Worm (Caenorhabditis elegans) whole organism, L3 larva: ENCODE results near the gene dsb-2.

ENCODE experiments used
- ama-1 ChIP-seq: fragments of 150-350 bp; optimal IDR thresholded peaks from 2 replicates; lab custom pipeline; 2018
- ceh-82 ChIP-seq: fragments of 150-350 bp; optimal IDR thresholded peaks from 2 replicates; lab custom pipeline; 2014; ENCODE audit warnings: missing biosample characterization, missing genetic modification characterization
- ceh-9 ChIP-seq: sonication (generic microtip); optimal IDR thresholded peaks from 2 replicates; lab custom pipeline; 2018; ENCODE audit warnings: missing biosample characterization, missing genetic modification characterization
- egl-27 ChIP-seq: sonication (generic microtip); optimal IDR thresholded peaks from 4 replicates; lab custom pipeline; 2017; ENCODE audit warnings: missing biosample characterization, missing genetic modification reagents, missing genetic modification characterization
- eor-1 ChIP-seq, 2 experiments: fragments of 150-350 bp; optimal IDR thresholded peaks; 2 replicates each; lab custom pipeline; 2014 to 2018; ENCODE audit warnings: missing biosample characterization in 2 of 2, missing genetic modification characterization in 2 of 2
- fkh-10 ChIP-seq: sonication (generic microtip); optimal IDR thresholded peaks from 2 replicates; lab custom pipeline; 2017; ENCODE audit warnings: missing biosample characterization, missing genetic modification reagents, missing genetic modification characterization
- fos-1 ChIP-seq: fragments of 150-350 bp; optimal IDR thresholded peaks from 2 replicates; lab custom pipeline; 2014; ENCODE audit warnings: missing biosample characterization, missing genetic modification characterization
- lin-15B ChIP-seq: fragments of 150-350 bp; optimal IDR thresholded peaks from 2 replicates; lab custom pipeline; 2014; ENCODE audit warnings: missing biosample characterization, missing genetic modification characterization
- mdl-1 ChIP-seq: fragments of 150-350 bp; optimal IDR thresholded peaks from 2 replicates; lab custom pipeline; 2014; ENCODE audit warnings: missing biosample characterization, missing genetic modification characterization
- nhr-25 ChIP-seq: sonication (generic microtip); optimal IDR thresholded peaks from 2 replicates; lab custom pipeline; 2017; ENCODE audit warnings: missing biosample characterization, missing genetic modification characterization
- nhr-76 ChIP-seq: fragments of 150-350 bp; sonication (generic microtip); optimal IDR thresholded peaks from 5 replicates; lab custom pipeline; 2014; ENCODE audit warnings: missing biosample characterization, missing genetic modification characterization
- unc-62 ChIP-seq: fragments of 150-350 bp; sonication (generic microtip); optimal IDR thresholded peaks from 4 replicates; lab custom pipeline; 2014; ENCODE audit warnings: missing biosample characterization, missing genetic modification reagents, missing genetic modification characterization

DNA sequence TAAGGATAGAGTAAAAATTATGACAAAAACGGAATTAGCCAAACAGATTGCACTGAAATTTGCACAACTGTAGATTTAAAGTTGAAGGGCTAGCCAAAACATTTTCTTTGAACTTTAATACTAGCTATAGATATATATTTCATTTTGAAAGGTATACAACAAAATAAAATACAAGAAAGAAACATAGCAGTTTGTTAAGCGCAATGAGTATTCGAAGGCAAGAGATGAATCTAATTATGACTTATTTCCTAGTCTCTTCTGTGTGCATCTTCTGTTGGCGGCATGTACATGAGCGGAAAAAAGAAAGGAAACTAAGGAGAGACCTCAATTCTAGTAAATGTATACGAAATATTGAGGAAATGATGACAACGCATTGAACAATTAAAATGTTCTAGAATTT is 21.2 kb downstream of the dsb-2 start:
- TF ChIP-seq ceh-82 (tag; lab: Kevin White, UChicago) (no peak), ama-1 (lab: Kevin White, UChicago) (no peak), egl-27 (no peak), ceh-9 (tag; lab: Kevin White, UChicago) (no peak), unc-62 (GFP tag; lab: Kevin White, UChicago) (no peak), nhr-76 (no peak), lin-15B (no peak), eor-1 (tag; optimal IDR thresholded peaks at IDR 0.05; lab: Kevin White, UChicago) (no peak), nhr-25 (no peak), mdl-1 (no peak), fkh-10 (GFP tag; lab: Kevin White, UChicago) (no peak), fos-1 (no peak)
